Fruit fly (Drosophila melanogaster): ENCODE measurements around the gene Rubicon.

Rubicon gene

DNA sequence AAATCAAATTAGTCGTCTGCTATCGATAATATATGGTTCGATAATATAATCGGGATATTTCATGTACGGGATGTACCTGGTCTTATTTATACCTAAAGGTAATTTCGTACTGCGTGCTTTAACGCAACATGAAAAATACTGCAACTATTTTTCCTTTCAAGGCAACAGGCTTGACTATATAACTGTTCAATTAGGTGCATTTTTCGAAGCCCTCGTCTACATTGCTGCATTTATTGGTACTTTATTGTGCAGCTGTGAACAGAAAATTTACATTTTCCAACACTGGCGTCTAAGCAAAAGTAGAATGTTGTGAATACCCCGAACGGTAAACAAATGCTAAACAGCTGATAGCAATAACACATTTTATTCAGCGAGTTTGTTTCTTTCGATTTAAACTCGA lies 13.1 kb downstream of the Rubicon start, which contains the start of the genes Ppt1 and Ogg1 (continued):
- TF ChIP-seq CG1233 (GFP tag; optimal IDR thresholded peaks at IDR 0.05) (peak; percentile 24), Atf-2 (GFP tag; optimal IDR thresholded peaks at IDR 0.05) (peak; percentile 53), CG14441 (GFP tag; IDR thresholded peaks at IDR 0.05) (peak; percentile 39; the same call in 1 of the 2 replicates), D19B (GFP tag; optimal IDR thresholded peaks at IDR 0.05) (no peak), CG6854 (GFP tag; optimal IDR thresholded peaks at IDR 0.05) (no peak), CG3995 (GFP tag; optimal IDR thresholded peaks at IDR 0.05) (peak; percentile 23), btn (GFP tag; optimal IDR thresholded peaks at IDR 0.05) (no peak), CG33213 (GFP tag; optimal IDR thresholded peaks at IDR 0.05) (peak; percentile 59), Dp (GFP tag; optimal IDR thresholded peaks at IDR 0.05) (peak; percentile 41), CG11398 (GFP tag; optimal IDR thresholded peaks at IDR 0.05) (no peak), CG2120 (GFP tag; optimal IDR thresholded peaks at IDR 0.05) (peak; percentile 75), CG2202 (tag; optimal IDR thresholded peaks at IDR 0.05) (peak; percentile 19), crp (GFP tag; optimal IDR thresholded peaks at IDR 0.05) (peak; percentile 53 to 89), sug (tag; optimal IDR thresholded peaks at IDR 0.05) (peak; percentile 60), CG4424 (GFP tag; optimal IDR thresholded peaks at IDR 0.05) (peak; percentile 57), zfh1 (GFP tag; IDR thresholded peaks at IDR 0.05) (peak; percentile 52; the same call in 2 of the 3 replicates), pfk (GFP tag; optimal IDR thresholded peaks at IDR 0.05) (no peak), jigr1 (GFP tag; IDR thresholded peaks at IDR 0.05) (no peak), Optix (GFP tag; IDR thresholded peaks at IDR 0.05) (0 out of 3 replicates have a peak, but pooled peaks have one; percentile 19), dmrt99B (tag; optimal IDR thresholded peaks at IDR 0.05) (peak; percentile 27), chinmo (GFP tag; IDR thresholded peaks at IDR 0.05; ENCODE audit: partially characterized antibody) (no peak), CG2889 (GFP tag; IDR thresholded peaks at IDR 0.05) (no peak), so (GFP tag; IDR thresholded peaks at IDR 0.05) (peak; percentile 42; the same call in 1 of the 3 replicates), vvl (GFP tag; IDR thresholded peaks at IDR 0.05) (peak; percentile 70), vfl (GFP tag; optimal IDR thresholded peaks at IDR 0.05) (peak; percentile 34), Lim3 (GFP tag; IDR thresholded peaks at IDR 0.05) (no peak), CG8944 (GFP tag; optimal IDR thresholded peaks at IDR 0.05) (peak; percentile 54), Dbx (GFP tag; IDR thresholded peaks at IDR 0.05) (0 out of 3 replicates have a peak, but pooled peaks have one; percentile 55), Elba2 (GFP tag; optimal IDR thresholded peaks at IDR 0.05) (peak; percentile 10), CG1647 (GFP tag; optimal IDR thresholded peaks at IDR 0.05) (peak; percentile 49), lbe (GFP tag; optimal IDR thresholded peaks at IDR 0.05) (peak; percentile 34), sqz (GFP tag; optimal IDR thresholded peaks at IDR 0.05) (peak; percentile 8), lmd (GFP tag; IDR thresholded peaks at IDR 0.05) (peak; percentile 34; the same call in 1 of the 2 replicates), MBD-R2 (GFP tag; IDR thresholded peaks at IDR 0.05) (peak; percentile 80), CG6765 (GFP tag; optimal IDR thresholded peaks at IDR 0.05) (no peak), CG11723 (GFP tag; optimal IDR thresholded peaks at IDR 0.05) (no peak), CG6813 (GFP tag; optimal IDR thresholded peaks at IDR 0.05) (no peak), E2f2 (GFP tag; IDR thresholded peaks at IDR 0.05) (peak; percentile 41; the same call in 1 of the 2 replicates), Med (GFP tag) (peak; percentile 95), Sox100B (GFP tag; optimal IDR thresholded peaks at IDR 0.05) (peak; percentile 26), Mes4 (GFP tag; optimal IDR thresholded peaks at IDR 0.05) (peak; percentile 17), Asciz (GFP tag; optimal IDR thresholded peaks at IDR 0.05) (no peak), CG13424 (tag; optimal IDR thresholded peaks at IDR 0.05) (peak; percentile 57), CG18599 (GFP tag; optimal IDR thresholded peaks at IDR 0.05) (peak; percentile 49), nerfin-1 (tag; optimal IDR thresholded peaks at IDR 0.05) (peak; percentile 40), CG9797 (GFP tag; optimal IDR thresholded peaks at IDR 0.05) (peak; percentile 8), CG11695 (GFP tag; IDR thresholded peaks at IDR 0.05) (0 out of 3 replicates have a peak, but pooled peaks have one; percentile 18), CG9609 (GFP tag; optimal IDR thresholded peaks at IDR 0.05) (peak; percentile 63), CG10209 (GFP tag; optimal IDR thresholded peaks at IDR 0.05) (peak; percentile 32), CG2129 (GFP tag; IDR thresholded peaks at IDR 0.05; ENCODE audit: partially characterized antibody) (no peak)
